Worm (Caenorhabditis elegans): ENCODE data around the gene max-1.

DNA sequence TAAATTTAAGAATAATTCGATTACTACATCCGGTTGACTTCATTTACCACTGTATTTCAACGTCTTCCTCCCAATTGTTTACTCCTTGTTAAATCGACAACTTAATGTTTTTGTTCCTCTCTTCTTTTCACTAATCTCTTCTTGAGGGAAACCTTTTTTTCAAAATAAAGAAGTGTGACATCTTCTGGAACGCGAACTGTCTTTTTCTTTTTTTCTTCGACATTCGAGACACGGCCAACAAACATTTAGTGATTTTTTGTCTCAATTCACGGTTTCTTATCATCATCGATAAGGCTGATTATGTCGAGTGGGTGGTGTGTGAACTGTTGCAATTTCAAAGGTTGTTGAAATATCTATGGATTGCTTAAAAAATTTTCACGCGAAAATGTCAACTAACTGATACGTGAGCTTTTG is 34.8 kb downstream of the max-1 start:
- TF ChIP-seq mdt-29 (GFP tag; IDR thresholded peaks at IDR 0.05), result no peak
- no peak for TF ChIP-seq T26A8.4 (GFP tag; IDR thresholded peaks at IDR 0.05)
- TF ChIP-seq zip-2 (tag; optimal IDR thresholded peaks at IDR 0.05), result no peak
- no peak for TF ChIP-seq ztf-11 (tag; optimal IDR thresholded peaks at IDR 0.05)
- TF ChIP-seq fkh-10 (GFP tag; optimal IDR thresholded peaks at IDR 0.05), result no peak
- TF ChIP-seq nhr-77 (tag; optimal IDR thresholded peaks at IDR 0.05), result no peak
- no peak for TF ChIP-seq lin-13 (GFP tag; optimal IDR thresholded peaks at IDR 0.05)
